Worm (Caenorhabditis elegans) whole organism, late embryonic: Measurements from ENCODE around the gene F38H4.3.

Source experiments
- ama-1 ChIP-seq: fragments of 150-350 bp; optimal IDR thresholded peaks from 2 replicates; lab custom pipeline; 2014
- ceh-30 ChIP-seq: fragments of 150-350 bp; optimal IDR thresholded peaks from 2 replicates; lab custom pipeline; 2014; ENCODE audit warnings: missing biosample characterization, missing genetic modification characterization
- ceh-48 ChIP-seq: sonication (generic microtip); optimal IDR thresholded peaks from 2 replicates; lab custom pipeline; 2016; ENCODE audit warnings: missing genetic modification characterization, inconsistent platforms, missing compliant biosample characterization
- fkh-10 ChIP-seq: fragments of 150-350 bp; optimal IDR thresholded peaks from 2 replicates; lab custom pipeline; 2014; ENCODE audit warnings: missing biosample characterization, missing genetic modification reagents, missing genetic modification characterization
- fkh-6 ChIP-seq: sonication (generic microtip); optimal IDR thresholded peaks from 2 replicates; lab custom pipeline; 2016; ENCODE audit warnings: missing genetic modification characterization, missing compliant biosample characterization
- hlh-30 ChIP-seq: sonication (generic microtip); optimal IDR thresholded peaks from 2 replicates; lab custom pipeline; 2017; ENCODE audit warnings: antibody characterized with exemption, missing genetic modification characterization, missing compliant biosample characterization; ENCODE audit not compliant: insufficient read depth
- nhr-11 ChIP-seq: fragments of 150-350 bp; optimal IDR thresholded peaks from 2 replicates; lab custom pipeline; 2014; ENCODE audit warnings: missing biosample characterization, missing genetic modification characterization
- nhr-232 ChIP-seq: sonication (generic microtip); optimal IDR thresholded peaks from 2 replicates; lab custom pipeline; 2016; ENCODE audit warnings: missing genetic modification characterization, missing compliant biosample characterization
- pax-1 ChIP-seq: fragments of 150-350 bp; optimal IDR thresholded peaks from 2 replicates; lab custom pipeline; 2014; ENCODE audit warnings: missing biosample characterization, missing genetic modification characterization
- sox-2 ChIP-seq: fragments of 200-800 bp; sonication (Bioruptor generic); IDR thresholded peaks from 2 replicates; pipeline ENCODE4 v1.3.6; 2022; ENCODE audit warnings: missing genetic modification reagents, missing genetic modification characterization, missing compliant biosample characterization
- sox-4 ChIP-seq: sonication (generic microtip); optimal IDR thresholded peaks from 2 replicates; lab custom pipeline; 2017; ENCODE audit warnings: mild to moderate bottlenecking, missing genetic modification characterization, inconsistent platforms, missing compliant biosample characterization
- zip-5 ChIP-seq: sonication (generic microtip); optimal IDR thresholded peaks from 2 replicates; lab custom pipeline; 2016; ENCODE audit warnings: missing genetic modification characterization, missing compliant biosample characterization

ce11 chrIV:11883478-11883877 is 41.3 kb downstream of the F38H4.3 start:
- no peak for TF ChIP-seq ceh-48 (tag; lab: Kevin White, UChicago)
- no peak for TF ChIP-seq pax-1 (tag; lab: Kevin White, UChicago)
- TF ChIP-seq hlh-30 = no peak
- TF ChIP-seq ceh-30 (tag; lab: Kevin White, UChicago) = no peak
- no peak for TF ChIP-seq zip-5 (tag; lab: Kevin White, UChicago)
- TF ChIP-seq nhr-232 (tag; lab: Kevin White, UChicago) = no peak
- TF ChIP-seq fkh-10 = no peak
- no peak for TF ChIP-seq ama-1 (lab: Kevin White, UChicago)
- no peak for TF ChIP-seq sox-4 (tag; lab: Kevin White, UChicago)
- no peak for TF ChIP-seq sox-2 (GFP tag; lab: Robert Waterston, UW)
- TF ChIP-seq fkh-6 (tag; lab: Kevin White, UChicago) = no peak
- no peak for TF ChIP-seq nhr-11 (tag; lab: Kevin White, UChicago)
